Fruit fly (Drosophila melanogaster) whole organism, embryonic: ENCODE results near the gene UbcE2H.

ENCODE experiments used
- BtbVII ChIP-seq: fragments of 200-800 bp; sonication (Bioruptor generic); optimal IDR thresholded peaks from 3 replicates; lab custom pipeline; 2017; ENCODE audit warnings: missing biosample characterization, mild to moderate bottlenecking, missing genetic modification characterization
- CG1024 ChIP-seq: fragments of 200-800 bp; sonication (Bioruptor generic); IDR thresholded peaks from 2 replicates; pipeline ENCODE4 v1.3.6; 2022; ENCODE audit warnings: missing biosample characterization, missing genetic modification characterization
- CG10267 ChIP-seq: fragments of 200-800 bp; sonication (Bioruptor generic); optimal IDR thresholded peaks from 2 replicates; lab custom pipeline; 2018; ENCODE audit warnings: missing biosample characterization, mild to moderate bottlenecking, missing genetic modification characterization, moderate library complexity
- CG10462 ChIP-seq: fragments of 200-800 bp; sonication (Bioruptor generic); optimal IDR thresholded peaks from 2 replicates; lab custom pipeline; 2016; ENCODE audit warnings: missing biosample characterization, missing genetic modification characterization
- CG11560 ChIP-seq: fragments of 200-800 bp; sonication (Bioruptor generic); IDR thresholded peaks from 3 replicates; pipeline ENCODE4 v1.3.6; 2022; ENCODE audit warnings: missing biosample characterization, missing genetic modification characterization
- CG13775 ChIP-seq: fragments of 200-800 bp; sonication (Bioruptor generic); optimal IDR thresholded peaks from 3 replicates; lab custom pipeline; 2017; ENCODE audit warnings: missing biosample characterization, mild to moderate bottlenecking, missing genetic modification characterization
- CG2129 ChIP-seq: fragments of 200-800 bp; sonication (Bioruptor generic); IDR thresholded peaks from 2 replicates; pipeline ENCODE4 v1.3.6; 2022; ENCODE audit warnings: missing biosample characterization, missing genetic modification characterization; ENCODE audit not compliant: partially characterized antibody
- CG2678 ChIP-seq: fragments of 200-800 bp; sonication (Bioruptor generic); optimal IDR thresholded peaks from 3 replicates; lab custom pipeline; 2019; ENCODE audit warnings: missing biosample characterization, mild to moderate bottlenecking, missing genetic modification characterization, moderate library complexity
- CG30403 ChIP-seq: fragments of 200-800 bp; sonication (Bioruptor generic); optimal IDR thresholded peaks from 3 replicates; lab custom pipeline; 2016; ENCODE audit warnings: missing biosample characterization, missing genetic modification characterization
- CG30431 ChIP-seq: fragments of 200-800 bp; sonication (Bioruptor generic); optimal IDR thresholded peaks from 2 replicates; lab custom pipeline; 2017; ENCODE audit warnings: missing biosample characterization, missing genetic modification characterization
- CG3726 ChIP-seq: fragments of 200-800 bp; sonication (Bioruptor generic); IDR thresholded peaks from 3 replicates; pipeline ENCODE4, ENCODE4 v1.3.6; 2022; ENCODE audit warnings: missing biosample characterization, missing genetic modification characterization
- CG3847 ChIP-seq: fragments of 200-800 bp; sonication (Bioruptor generic); IDR thresholded peaks from 2 replicates; pipeline ENCODE4 v1.3.6; 2022; ENCODE audit warnings: missing biosample characterization, missing genetic modification characterization
- CG6813 ChIP-seq: fragments of 200-800 bp; sonication (Bioruptor generic); optimal IDR thresholded peaks from 2 replicates; lab custom pipeline; 2017; ENCODE audit warnings: missing biosample characterization, missing genetic modification characterization, mild to moderate bottlenecking, moderate library complexity, missing genetic modification reagents
- CG7357 ChIP-seq: fragments of 200-800 bp; sonication (Bioruptor generic); IDR thresholded peaks from 3 replicates; pipeline ENCODE4 v1.3.6; 2022; ENCODE audit warnings: missing biosample characterization, missing genetic modification characterization
- CG7556 ChIP-seq: fragments of 200-800 bp; sonication (Bioruptor generic); optimal IDR thresholded peaks from 2 replicates; lab custom pipeline; 2017; ENCODE audit warnings: missing biosample characterization, mild to moderate bottlenecking, missing genetic modification characterization
- CG9215 ChIP-seq: fragments of 200-800 bp; sonication (Bioruptor generic); IDR thresholded peaks from 2 replicates; pipeline ENCODE4 v1.3.6; 2022; ENCODE audit warnings: missing biosample characterization, missing genetic modification characterization
- Doc3 ChIP-seq: fragments of 200-800 bp; sonication (Bioruptor generic); IDR thresholded peaks from 3 replicates; pipeline ENCODE4 v1.3.6; 2022; ENCODE audit warnings: missing biosample characterization, missing genetic modification characterization; ENCODE audit not compliant: partially characterized antibody
- Elba2 ChIP-seq: fragments of 200-800 bp; sonication (Bioruptor generic); optimal IDR thresholded peaks from 3 replicates; lab custom pipeline; 2016; ENCODE audit warnings: missing biosample characterization, missing genetic modification characterization
- Ets65A ChIP-seq: fragments of 200-800 bp; sonication (Bioruptor generic); peaks from one replicate; lab custom pipeline; 2016; ENCODE audit warnings: missing biosample characterization, missing genetic modification characterization
- Ets97D ChIP-seq: fragments of 200-800 bp; sonication (Bioruptor generic); optimal IDR thresholded peaks from 3 replicates; lab custom pipeline; 2016; ENCODE audit warnings: missing biosample characterization, missing genetic modification characterization
- Fer1 ChIP-seq: fragments of 200-800 bp; sonication (Bioruptor generic); optimal IDR thresholded peaks from 2 replicates; lab custom pipeline; 2017; ENCODE audit warnings: missing biosample characterization, mild to moderate bottlenecking, missing genetic modification characterization
- H15 ChIP-seq: fragments of 200-800 bp; sonication (Bioruptor generic); IDR thresholded peaks from 3 replicates; pipeline ENCODE4 v1.3.6; 2022; ENCODE audit warnings: missing biosample characterization, missing genetic modification characterization
- Hmx ChIP-seq: fragments of 200-800 bp; sonication (Bioruptor generic); optimal IDR thresholded peaks from 2 replicates; lab custom pipeline; 2016; ENCODE audit warnings: missing biosample characterization, missing genetic modification characterization
- Hsf ChIP-seq: fragments of 200-800 bp; sonication (Bioruptor generic); optimal IDR thresholded peaks from 3 replicates; lab custom pipeline; 2016; ENCODE audit warnings: missing biosample characterization, missing genetic modification characterization
- Jarid2 ChIP-seq: fragments of 200-800 bp; sonication (Bioruptor generic); optimal IDR thresholded peaks from 3 replicates; lab custom pipeline; 2017; ENCODE audit warnings: mild to moderate bottlenecking, missing biosample characterization, missing genetic modification reagents, missing genetic modification characterization
- NFAT ChIP-seq: fragments of 200-800 bp; sonication (Bioruptor generic); IDR thresholded peaks from 2 replicates; pipeline ENCODE4 v1.3.6; 2022; ENCODE audit warnings: missing biosample characterization, missing genetic modification characterization
- Optix ChIP-seq: fragments of 200-800 bp; sonication (Bioruptor generic); IDR thresholded peaks from 3 replicates; pipeline ENCODE4 v1.3.6; 2022; ENCODE audit warnings: missing biosample characterization, missing genetic modification characterization
- Side ChIP-seq: fragments of 200-800 bp; sonication (Bioruptor generic); optimal IDR thresholded peaks from 2 replicates; lab custom pipeline; 2016; ENCODE audit warnings: missing biosample characterization, missing genetic modification characterization
- Stat92E ChIP-seq, 3 experiments: fragments of >200 bp in 2 of 3; fragments of 200-800 bp in 1 of 3; sonication (Bioruptor generic) in 1 of 3; optimal IDR thresholded peaks; 2 replicates each; lab custom pipeline; 2017 to 2019; ENCODE audit warnings: missing biosample characterization in 3 of 3, missing genetic modification characterization in 3 of 3, mild to moderate bottlenecking in 1 of 3, moderate library complexity in 1 of 3
- Vsx1 ChIP-seq: fragments of 200-800 bp; sonication (Bioruptor generic); optimal IDR thresholded peaks from 2 replicates; lab custom pipeline; 2017; ENCODE audit warnings: missing biosample characterization, mild to moderate bottlenecking, missing genetic modification characterization, missing genetic modification reagents
- ara ChIP-seq: fragments of 200-800 bp; sonication (Bioruptor generic); IDR thresholded peaks from 2 replicates; pipeline ENCODE4 v1.3.6; 2022; ENCODE audit warnings: missing biosample characterization, missing genetic modification characterization
- btn ChIP-seq: fragments of 200-800 bp; sonication (Bioruptor generic); optimal IDR thresholded peaks from 2 replicates; lab custom pipeline; 2016; ENCODE audit warnings: missing biosample characterization, missing genetic modification characterization
- cas ChIP-seq: fragments of 200-800 bp; sonication (Bioruptor generic); IDR thresholded peaks from 2 replicates; pipeline ENCODE4 v1.3.6; 2022; ENCODE audit warnings: missing biosample characterization, missing genetic modification characterization
- cg ChIP-seq: fragments of 200-800 bp; sonication (Bioruptor generic); optimal IDR thresholded peaks from 3 replicates; lab custom pipeline; 2019; ENCODE audit warnings: missing biosample characterization, mild to moderate bottlenecking, missing genetic modification characterization, moderate library complexity
- en ChIP-seq: fragments of 200-800 bp; sonication (Bioruptor generic); optimal IDR thresholded peaks from 2 replicates; lab custom pipeline; 2016; ENCODE audit warnings: missing biosample characterization, missing genetic modification characterization
- gfzf ChIP-seq: fragments of 200-800 bp; sonication (Bioruptor generic); optimal IDR thresholded peaks from 2 replicates; lab custom pipeline; 2016; ENCODE audit warnings: missing biosample characterization, mild to moderate bottlenecking, missing genetic modification characterization, moderate library complexity
- hth ChIP-seq: fragments of >200 bp; optimal IDR thresholded peaks from 2 replicates; lab custom pipeline; 2017; ENCODE audit warnings: inconsistent platforms
- insv ChIP-seq, 2 experiments: fragments of 200-800 bp; sonication (Bioruptor generic); optimal IDR thresholded peaks; 3 replicates each; lab custom pipeline; 2016 to 2018; ENCODE audit warnings: missing biosample characterization in 2 of 2, missing genetic modification characterization in 2 of 2
- jumu ChIP-seq: fragments of 200-800 bp; sonication (Bioruptor generic); optimal IDR thresholded peaks from 3 replicates; lab custom pipeline; 2016; ENCODE audit warnings: missing biosample characterization, missing genetic modification characterization
- ken ChIP-seq: fragments of 200-800 bp; sonication (Bioruptor generic); IDR thresholded peaks from 3 replicates; pipeline ENCODE4 v1.3.6; 2022; ENCODE audit warnings: missing biosample characterization, missing genetic modification characterization
- onecut ChIP-seq: fragments of 200-800 bp; sonication (Bioruptor generic); IDR thresholded peaks from 2 replicates; pipeline ENCODE4 v1.3.6; 2022; ENCODE audit warnings: missing biosample characterization, missing genetic modification characterization
- pb ChIP-seq: fragments of 200-800 bp; sonication (Bioruptor generic); optimal IDR thresholded peaks from 3 replicates; lab custom pipeline; 2016; ENCODE audit warnings: missing biosample characterization, missing genetic modification characterization
- pum ChIP-seq: fragments of 200-800 bp; sonication (Bioruptor generic); optimal IDR thresholded peaks from 2 replicates; lab custom pipeline; 2016; ENCODE audit warnings: missing biosample characterization, missing genetic modification characterization
- ranshi ChIP-seq: fragments of 200-800 bp; sonication (Bioruptor generic); IDR thresholded peaks from 2 replicates; pipeline ENCODE4 v1.3.6; 2022; ENCODE audit warnings: missing biosample characterization, missing genetic modification characterization
- rib ChIP-seq: fragments of 200-800 bp; sonication (Bioruptor generic); IDR thresholded peaks from 2 replicates; pipeline ENCODE4 v1.3.6; 2022; ENCODE audit warnings: missing biosample characterization, missing genetic modification characterization
- row ChIP-seq: fragments of 200-800 bp; sonication (Bioruptor generic); IDR thresholded peaks from 3 replicates; pipeline ENCODE4 v1.3.6; 2022; ENCODE audit warnings: missing biosample characterization, missing genetic modification characterization
- sima ChIP-seq: fragments of 200-800 bp; sonication (Bioruptor generic); optimal IDR thresholded peaks from 2 replicates; lab custom pipeline; 2016; ENCODE audit warnings: missing biosample characterization, missing genetic modification characterization
- stwl ChIP-seq: fragments of 200-800 bp; sonication (Bioruptor generic); optimal IDR thresholded peaks from 3 replicates; lab custom pipeline; 2018; ENCODE audit warnings: missing biosample characterization, mild to moderate bottlenecking, missing genetic modification characterization, moderate library complexity
- toy ChIP-seq: fragments of 200-800 bp; sonication (Bioruptor generic); IDR thresholded peaks from 2 replicates; pipeline ENCODE4 v1.3.6; 2022; ENCODE audit warnings: missing biosample characterization, missing genetic modification characterization
- tx ChIP-seq: fragments of 200-800 bp; sonication (Bioruptor generic); optimal IDR thresholded peaks from 2 replicates; lab custom pipeline; 2016; ENCODE audit warnings: missing biosample characterization, missing genetic modification characterization
- wdn ChIP-seq: fragments of 200-800 bp; sonication (Bioruptor generic); IDR thresholded peaks from 2 replicates; pipeline ENCODE4 v1.3.6; 2022; ENCODE audit warnings: missing biosample characterization, missing genetic modification characterization

UbcE2H gene

DNA sequence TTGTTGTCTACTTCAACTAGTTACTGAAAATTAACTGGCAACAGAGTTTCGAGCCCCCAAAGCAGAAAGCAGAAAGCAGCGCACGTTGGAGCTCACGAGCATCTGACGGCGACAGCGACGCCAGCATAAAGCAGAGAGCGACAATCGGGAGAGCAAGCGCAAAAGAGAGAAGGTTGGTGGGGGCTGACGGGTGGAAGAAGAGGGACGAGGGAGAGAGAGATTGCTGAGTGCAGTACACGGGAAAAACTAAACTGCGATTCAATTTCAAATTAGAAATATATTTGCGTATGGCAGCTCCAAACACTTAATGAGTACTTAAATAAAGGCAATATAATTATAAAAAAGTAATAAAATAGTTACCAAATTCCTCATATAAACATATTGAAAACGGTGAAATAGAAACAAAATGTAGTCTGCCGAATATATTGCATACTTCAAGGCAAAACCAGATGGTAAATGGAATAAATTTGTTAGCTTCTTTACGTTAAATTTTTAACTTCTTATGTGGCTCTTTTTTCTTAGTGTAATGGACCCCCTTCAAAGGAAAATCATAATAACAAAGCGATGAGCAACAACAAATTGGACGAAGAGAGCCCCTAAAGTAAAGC lies 1.7 kb downstream of the UbcE2H start (continued):
- TF ChIP-seq CG3726 (GFP tag; lab: Robert Waterston, UW) (peak; percentile 67; the same call in 1 of the 3 replicates), CG30403 (peak; percentile 95), cas (peak; percentile 72), ara (GFP tag; lab: Robert Waterston, UW) (peak; percentile 85), toy (peak; percentile 82), Fer1 (peak; percentile 96), cg (GFP tag; lab: Kevin White, UChicago) (no peak), stwl (tag; lab: Kevin White, UChicago) (peak; percentile 7), Ets65A (GFP tag; lab: Kevin White, UChicago) (peak; percentile 69), NFAT (GFP tag; lab: Robert Waterston, UW) (peak; percentile 75), ken (peak; percentile 82), CG9215 (peak; percentile 92), Stat92E (GFP tag; optimal IDR thresholded peaks at IDR 0.05; lab: Kevin White, UChicago) (peak in 1 of 3 experiments; percentile 90), gfzf (no peak), CG7357 (GFP tag; lab: Robert Waterston, UW) (peak; percentile 87), Vsx1 (GFP tag; lab: Kevin White, UChicago) (peak; percentile 90), CG7556 (peak; percentile 97), H15 (GFP tag; lab: Robert Waterston, UW) (peak; percentile 90), Ets97D (GFP tag; lab: Kevin White, UChicago) (peak; percentile 48), tx (GFP tag; lab: Kevin White, UChicago) (peak; percentile 57), Jarid2 (GFP tag; lab: Kevin White, UChicago) (peak; percentile 82), en (GFP tag; lab: Kevin White, UChicago) (peak; percentile 30), CG10267 (tag; lab: Kevin White, UChicago) (peak; percentile 90), CG2678 (tag; lab: Kevin White, UChicago) (peak; percentile 98), CG10462 (GFP tag; lab: Kevin White, UChicago) (peak; percentile 90), Doc3 (GFP tag; lab: Robert Waterston, UW) (no peak), Elba2 (no peak), CG1024 (peak; percentile 79), CG30431 (GFP tag; lab: Kevin White, UChicago) (peak; percentile 84), wdn (GFP tag; lab: Robert Waterston, UW) (peak; percentile 83), hth (no peak), CG2129 (GFP tag; lab: Robert Waterston, UW) (no peak), onecut (GFP tag; lab: Robert Waterston, UW) (peak; percentile 87), Hsf (GFP tag; lab: Kevin White, UChicago) (peak; percentile 89), CG13775 (GFP tag; lab: Kevin White, UChicago) (peak; percentile 94), pum (GFP tag; lab: Kevin White, UChicago) (peak; percentile 71), rib (GFP tag; lab: Robert Waterston, UW) (peak; percentile 70), CG11560 (tag; lab: Robert Waterston, UW) (peak; percentile 75), btn (GFP tag; lab: Kevin White, UChicago) (peak; percentile 6), Optix (GFP tag; lab: Robert Waterston, UW) (peak; percentile 49; the same call in 1 of the 3 replicates), pb (GFP tag; lab: Kevin White, UChicago) (peak; percentile 61), CG6813 (GFP tag; lab: Kevin White, UChicago) (peak; percentile 92), row (GFP tag; lab: Robert Waterston, UW) (peak; percentile 98), insv (GFP tag; optimal IDR thresholded peaks at IDR 0.05; lab: Kevin White, UChicago) (peak in 1 of 2 experiments; percentile 80), jumu (peak; percentile 76), Hmx (GFP tag; lab: Kevin White, UChicago) (peak; percentile 67), CG3847 (GFP tag; lab: Robert Waterston, UW) (peak; percentile 91), Side (GFP tag; lab: Kevin White, UChicago) (peak; percentile 54), ranshi (GFP tag; lab: Robert Waterston, UW) (peak; percentile 87), BtbVII (GFP tag; lab: Kevin White, UChicago) (peak; percentile 97), sima (no peak)
